Worm (Caenorhabditis elegans) whole organism, L3 larva: ENCODE results near the gene F14D7.18.

Experiments used
- eor-1 ChIP-seq, 2 experiments: fragments of 150-350 bp; optimal IDR thresholded peaks; 2 replicates each; lab custom pipeline; 2014 to 2018; ENCODE audit warnings: missing biosample characterization in 2 of 2, missing genetic modification characterization in 2 of 2
- nhr-77 ChIP-seq: fragments of 150-350 bp; optimal IDR thresholded peaks from 2 replicates; lab custom pipeline; 2014; ENCODE audit warnings: missing biosample characterization, missing genetic modification characterization
- sea-2 ChIP-seq: fragments of 150-350 bp; sonication (generic microtip); optimal IDR thresholded peaks from 4 replicates; lab custom pipeline; 2014; ENCODE audit warnings: missing biosample characterization, missing genetic modification reagents, missing genetic modification characterization
- zag-1 ChIP-seq: fragments of 150-350 bp; optimal IDR thresholded peaks from 2 replicates; lab custom pipeline; 2014; ENCODE audit warnings: missing biosample characterization, missing genetic modification characterization

DNA sequence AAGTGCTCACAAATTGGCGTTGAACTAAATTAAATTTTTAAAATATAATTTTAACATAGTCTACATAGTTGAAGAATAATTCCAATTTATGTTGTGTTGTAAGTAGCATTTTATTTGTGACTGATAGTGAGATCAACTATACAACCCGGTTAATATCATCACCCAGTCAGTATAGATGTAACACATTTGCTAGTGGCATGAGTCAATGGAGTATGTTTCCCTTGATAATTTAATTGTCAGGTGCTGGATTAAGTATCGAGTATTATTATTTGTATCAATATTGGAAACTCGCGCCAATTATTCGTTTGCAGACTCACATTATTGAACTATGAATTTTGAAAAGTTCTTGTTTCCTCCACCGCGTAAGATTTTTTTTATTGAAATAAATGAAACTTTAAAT is 44.4 kb upstream of the F14D7.18 start, which contains the start of gene srm-5:
- TF ChIP-seq nhr-77 (tag; lab: Kevin White, UChicago), result no peak
- TF ChIP-seq sea-2 (GFP tag; lab: Kevin White, UChicago), result no peak
- no peak for TF ChIP-seq eor-1 (tag; optimal IDR thresholded peaks at IDR 0.05; lab: Kevin White, UChicago)
- TF ChIP-seq zag-1 (tag; lab: Kevin White, UChicago), result no peak
